Worm (Caenorhabditis elegans): ENCODE measurements around the gene ced-5.

ce11 chrIV:10538584-10538983 is 54.7 kb downstream of the ced-5 start, which contains the start of gene T07G12.4:
- no peak for TF ChIP-seq sdz-12 (GFP tag; optimal IDR thresholded peaks at IDR 0.05)
- TF ChIP-seq nhr-76 (tag; optimal IDR thresholded peaks at IDR 0.05): no peak
- no peak for TF ChIP-seq pha-4 (GFP tag; IDR thresholded peaks at IDR 0.05)
- no peak for TF ChIP-seq pha-4 (tag; optimal IDR thresholded peaks at IDR 0.05)
- no peak for TF ChIP-seq unc-39 (tag; optimal IDR thresholded peaks at IDR 0.05)
- no peak for TF ChIP-seq dmd-8 (GFP tag; IDR thresholded peaks at IDR 0.05)
- TF ChIP-seq nhr-11 (tag; optimal IDR thresholded peaks at IDR 0.05): no peak

Data from whole organism, L4 larva.